Worm (Caenorhabditis elegans): Measurements from ENCODE around the gene srj-24.

srj-24 gene

ce11 chrV:699489-700129 lies 39.1 kb downstream of the srj-24 start, which contains the start of the genes ugt-29 and srx-5:
ugt-29 (minus strand) TSS chrV:699589.
srx-5 (plus strand) TSS chrV:700079.
- TF ChIP-seq ceh-16 (tag; optimal IDR thresholded peaks at IDR 0.05) = no peak
- no peak for TF ChIP-seq sem-4 (tag; optimal IDR thresholded peaks at IDR 0.05)
- no peak for TF ChIP-seq zag-1 (tag; optimal IDR thresholded peaks at IDR 0.05)
- TF ChIP-seq mbf-1 (tag; optimal IDR thresholded peaks at IDR 0.05) = no peak
- no peak for TF ChIP-seq lin-39 (tag; optimal IDR thresholded peaks at IDR 0.05)
- TF ChIP-seq blmp-1 (tag; optimal IDR thresholded peaks at IDR 0.05; ENCODE audit: insufficient read depth) = no peak
- no peak for TF ChIP-seq nhr-77 (tag; optimal IDR thresholded peaks at IDR 0.05)
- TF ChIP-seq sma-9 (GFP tag; optimal IDR thresholded peaks at IDR 0.05) = no peak
- no peak for TF ChIP-seq sma-9 (tag; optimal IDR thresholded peaks at IDR 0.05)
- TF ChIP-seq elt-1 (tag; optimal IDR thresholded peaks at IDR 0.05) = no peak
- no peak for TF ChIP-seq aly-2 (tag; optimal IDR thresholded peaks at IDR 0.05)
- no peak for TF ChIP-seq unc-55 (GFP tag; optimal IDR thresholded peaks at IDR 0.05)
- TF ChIP-seq ZK546.5 (tag; optimal IDR thresholded peaks at IDR 0.05) = no peak
- no peak for TF ChIP-seq C34F6.9 (tag; optimal IDR thresholded peaks at IDR 0.05)
- no peak for TF ChIP-seq R02D3.7 (tag; optimal IDR thresholded peaks at IDR 0.05)
- TF ChIP-seq F13H6.1 (tag; optimal IDR thresholded peaks at IDR 0.05) = no peak
- TF ChIP-seq nhr-10 (tag; optimal IDR thresholded peaks at IDR 0.05) = no peak
- no peak for TF ChIP-seq skn-1 (tag; optimal IDR thresholded peaks at IDR 0.05)
- no peak for TF ChIP-seq Y55F3AM.14 (GFP tag; optimal IDR thresholded peaks at IDR 0.05)
- no peak for TF ChIP-seq nhr-129 (tag; optimal IDR thresholded peaks at IDR 0.05)

ce11 chrV:699051-699450 lies 39.6 kb downstream of the srj-24 start:
- TF ChIP-seq unc-55 (GFP tag; optimal IDR thresholded peaks at IDR 0.05) (no peak), snpc-4 (tag; optimal IDR thresholded peaks at IDR 0.05) (no peak), mbf-1 (tag; optimal IDR thresholded peaks at IDR 0.05) (no peak), nhr-129 (tag; optimal IDR thresholded peaks at IDR 0.05) (no peak), nhr-10 (tag; optimal IDR thresholded peaks at IDR 0.05) (no peak), lin-39 (tag; optimal IDR thresholded peaks at IDR 0.05) (no peak), sma-3 (GFP tag; optimal IDR thresholded peaks at IDR 0.05) (no peak), F13H6.1 (tag; optimal IDR thresholded peaks at IDR 0.05) (no peak), nhr-12 (tag; optimal IDR thresholded peaks at IDR 0.05) (no peak), zag-1 (tag; optimal IDR thresholded peaks at IDR 0.05) (no peak), ama-1 (optimal IDR thresholded peaks at IDR 0.05) (no peak), gmeb-1 (tag; optimal IDR thresholded peaks at IDR 0.05) (no peak), mab-5 (tag; optimal IDR thresholded peaks at IDR 0.05) (no peak), blmp-1 (tag; optimal IDR thresholded peaks at IDR 0.05; ENCODE audit: insufficient read depth) (no peak), peb-1 (tag; optimal IDR thresholded peaks at IDR 0.05) (no peak), nhr-11 (tag; optimal IDR thresholded peaks at IDR 0.05) (no peak)

- no peak for TF ChIP-seq nhr-12 (tag; optimal IDR thresholded peaks at IDR 0.05)
- no peak for TF ChIP-seq lin-11 (tag; optimal IDR thresholded peaks at IDR 0.05)
- TF ChIP-seq elt-3 (tag; optimal IDR thresholded peaks at IDR 0.05) = no peak
- no peak for TF ChIP-seq elt-1 (tag; optimal IDR thresholded peaks at IDR 0.05)
- TF ChIP-seq nhr-10 (tag; optimal IDR thresholded peaks at IDR 0.05) = no peak
- TF ChIP-seq mbf-1 (tag; optimal IDR thresholded peaks at IDR 0.05) = no peak
- TF ChIP-seq gmeb-1 (tag; optimal IDR thresholded peaks at IDR 0.05) = no peak
- no peak for TF ChIP-seq nhr-21 (tag; optimal IDR thresholded peaks at IDR 0.05)
- no peak for TF ChIP-seq lin-39 (tag; optimal IDR thresholded peaks at IDR 0.05)
- no peak for TF ChIP-seq nhr-237 (tag; optimal IDR thresholded peaks at IDR 0.05)
- TF ChIP-seq lsy-2 (tag; optimal IDR thresholded peaks at IDR 0.05) = no peak
- no peak for TF ChIP-seq ceh-16 (tag; optimal IDR thresholded peaks at IDR 0.05)
- TF ChIP-seq nhr-23 (tag; optimal IDR thresholded peaks at IDR 0.05) = no peak
- TF ChIP-seq nhr-6 (tag; optimal IDR thresholded peaks at IDR 0.05) = no peak
- no peak for TF ChIP-seq mdl-1 (tag; optimal IDR thresholded peaks at IDR 0.05)
- TF ChIP-seq peb-1 (tag; optimal IDR thresholded peaks at IDR 0.05) = no peak
- no peak for TF ChIP-seq nhr-77 (tag; optimal IDR thresholded peaks at IDR 0.05)
- TF ChIP-seq blmp-1 (tag; optimal IDR thresholded peaks at IDR 0.05; ENCODE audit: insufficient read depth) = no peak
- TF ChIP-seq fos-1 (tag; optimal IDR thresholded peaks at IDR 0.05) = no peak
- no peak for TF ChIP-seq nhr-129 (tag; optimal IDR thresholded peaks at IDR 0.05)
Observed at ce11 chrV:695914-696313, 42.8 kb downstream of the srj-24 start, which contains the start of gene srj-52. srj-52 (minus strand) TSS chrV:696014.

ce11 chrV:694625-695024 lies 44.0 kb downstream of the srj-24 start, which contains the start of gene srj-53:
srj-53 (minus strand) TSS chrV:694725.
- TF ChIP-seq nhr-23 (tag; optimal IDR thresholded peaks at IDR 0.05) = no peak
- no peak for TF ChIP-seq egl-27 (tag; optimal IDR thresholded peaks at IDR 0.05)
- TF ChIP-seq nhr-12 (tag; optimal IDR thresholded peaks at IDR 0.05) = no peak
- no peak for TF ChIP-seq nhr-10 (tag; optimal IDR thresholded peaks at IDR 0.05)
- TF ChIP-seq F13H6.1 (tag; optimal IDR thresholded peaks at IDR 0.05) = no peak
- no peak for TF ChIP-seq ZK546.5 (tag; optimal IDR thresholded peaks at IDR 0.05)
- TF ChIP-seq Y55F3AM.14 (GFP tag; optimal IDR thresholded peaks at IDR 0.05) = no peak
- TF ChIP-seq nhr-129 (tag; optimal IDR thresholded peaks at IDR 0.05) = no peak
- TF ChIP-seq elt-1 (tag; optimal IDR thresholded peaks at IDR 0.05) = no peak
- TF ChIP-seq ceh-82 (tag; optimal IDR thresholded peaks at IDR 0.05) = no peak
- TF ChIP-seq lsy-2 (tag; optimal IDR thresholded peaks at IDR 0.05) = no peak
- TF ChIP-seq peb-1 (tag; optimal IDR thresholded peaks at IDR 0.05) = no peak
- no peak for TF ChIP-seq ztf-4 (tag; optimal IDR thresholded peaks at IDR 0.05)
- no peak for TF ChIP-seq sem-4 (tag; optimal IDR thresholded peaks at IDR 0.05)
- no peak for TF ChIP-seq ztf-11 (tag; optimal IDR thresholded peaks at IDR 0.05)
- no peak for TF ChIP-seq sma-3 (GFP tag; optimal IDR thresholded peaks at IDR 0.05)
- TF ChIP-seq lin-13 (GFP tag; optimal IDR thresholded peaks at IDR 0.05) = no peak
- no peak for TF ChIP-seq elt-3 (tag; optimal IDR thresholded peaks at IDR 0.05)
- TF ChIP-seq blmp-1 (tag; optimal IDR thresholded peaks at IDR 0.05; ENCODE audit: insufficient read depth) = no peak
